Worm (Caenorhabditis elegans) whole organism, L2 larva: ENCODE data around the gene sel-12.

Source experiments
- R02D3.7 ChIP-seq: fragments of 150-350 bp; optimal IDR thresholded peaks from 2 replicates; lab custom pipeline; 2014; ENCODE audit warnings: missing biosample characterization, missing genetic modification characterization
- dmd-4 ChIP-seq: sonication (generic microtip); optimal IDR thresholded peaks from 2 replicates; lab custom pipeline; 2017; ENCODE audit warnings: missing biosample characterization, missing genetic modification characterization
- lsy-2 ChIP-seq, 2 experiments: fragments of 150-350 bp in 1 of 2; sonication (generic microtip) in 1 of 2; optimal IDR thresholded peaks; 2 replicates each; lab custom pipeline; 2014 to 2017; ENCODE audit warnings: missing biosample characterization in 2 of 2, missing genetic modification characterization in 2 of 2

ce11 chrX:949466-949865 lies 33.8 kb downstream of the sel-12 start:
- TF ChIP-seq lsy-2 (tag; optimal IDR thresholded peaks at IDR 0.05; lab: Kevin White, UChicago) (peak; percentile 77 to 90), dmd-4 (tag; lab: Kevin White, UChicago) (no peak), R02D3.7 (no peak)
